Fruit fly (Drosophila melanogaster) whole organism: ENCODE measurements around the gene CG14881.

ENCODE experiments used
- CG8478 ChIP-seq: fragments of >200 bp; optimal IDR thresholded peaks from 2 replicates; lab custom pipeline; 2018; ENCODE audit warnings: inconsistent platforms
- Dll ChIP-seq: fragments of >200 bp; optimal IDR thresholded peaks from 2 replicates; lab custom pipeline; 2017
- EcR ChIP-seq, 2 experiments: fragments of >200 bp; optimal IDR thresholded peaks; 2 replicates each; lab custom pipeline; 2017; ENCODE audit warnings: missing biosample characterization in 2 of 2, missing genetic modification characterization in 2 of 2, missing genetic modification reagents in 2 of 2
- pan ChIP-seq: fragments of >200 bp; optimal IDR thresholded peaks from 2 replicates; lab custom pipeline; 2017
- psq ChIP-seq: fragments of >200 bp; optimal IDR thresholded peaks from 2 replicates; lab custom pipeline; 2017
- usp ChIP-seq: fragments of >200 bp; optimal IDR thresholded peaks from 2 replicates; lab custom pipeline; 2017; ENCODE audit warnings: missing biosample characterization, missing genetic modification characterization, mixed read lengths

dm6 chr3R:16394531-16394930, 40.2 kb upstream of the CG14881 start:
- TF ChIP-seq psq (lab: Kevin White, UChicago) (no peak), CG8478 (lab: Kevin White, UChicago) (no peak), pan (no peak), Dll (no peak), EcR (GFP tag; optimal IDR thresholded peaks at IDR 0.05; lab: Kevin White, UChicago) (no peak), usp (no peak)
